Worm (Caenorhabditis elegans) whole organism, mixed stage, embryonic: ENCODE data around the gene fbxc-40.
"Not testable (repeated sequence)": the region's sequence is repeated elsewhere in the genome, so short reads cannot be mapped to it uniquely, and the experiment has no call there.

Experiments used
- M03D4.4 ChIP-seq: sonication (generic microtip); optimal IDR thresholded peaks from 2 replicates; lab custom pipeline; 2017; ENCODE audit warnings: mild to moderate bottlenecking, missing genetic modification characterization, missing compliant biosample characterization
- bed-3 ChIP-seq: fragments of 200-800 bp; sonication (Bioruptor generic); optimal IDR thresholded peaks from 3 replicates; lab custom pipeline; 2018; ENCODE audit warnings: mild to moderate bottlenecking, missing genetic modification characterization, moderate library complexity, missing compliant biosample characterization
- blmp-1 ChIP-seq: fragments of 150-350 bp; optimal IDR thresholded peaks from 2 replicates; lab custom pipeline; 2014; ENCODE audit warnings: missing biosample characterization, missing genetic modification characterization
- ceh-83 ChIP-seq: fragments of 200-800 bp; sonication (Bioruptor generic); optimal IDR thresholded peaks from 2 replicates; lab custom pipeline; 2018; ENCODE audit warnings: mild to moderate bottlenecking, missing genetic modification characterization, missing compliant biosample characterization
- ces-1 ChIP-seq: fragments of 150-350 bp; optimal IDR thresholded peaks from 2 replicates; lab custom pipeline; 2014; ENCODE audit warnings: missing biosample characterization, missing genetic modification reagents, missing genetic modification characterization
- cnd-1 ChIP-seq: fragments of 200-800 bp; sonication (Bioruptor generic); optimal IDR thresholded peaks from 2 replicates; lab custom pipeline; 2018; ENCODE audit warnings: mild to moderate bottlenecking, missing genetic modification characterization, missing compliant biosample characterization
- drap-1 ChIP-seq: fragments of 200-800 bp; sonication (Bioruptor generic); optimal IDR thresholded peaks from 3 replicates; lab custom pipeline; 2018; ENCODE audit warnings: mild to moderate bottlenecking, missing genetic modification characterization, missing compliant biosample characterization
- elt-1 ChIP-seq: sonication (generic microtip); optimal IDR thresholded peaks from 2 replicates; lab custom pipeline; 2017; ENCODE audit warnings: missing genetic modification characterization, mild to moderate bottlenecking, missing compliant biosample characterization, antibody characterized with exemption, moderate library complexity, borderline replicate concordance; ENCODE audit not compliant: insufficient read depth
- elt-3 ChIP-seq: fragments of 150-350 bp; optimal IDR thresholded peaks from 2 replicates; lab custom pipeline; 2014; ENCODE audit warnings: missing biosample characterization, missing genetic modification characterization
- flh-1 ChIP-seq: fragments of 200-800 bp; sonication (Bioruptor generic); optimal IDR thresholded peaks from 2 replicates; lab custom pipeline; 2018; ENCODE audit warnings: mild to moderate bottlenecking, missing genetic modification characterization, moderate library complexity, missing compliant biosample characterization
- ham-2 ChIP-seq: fragments of 200-800 bp; sonication (Bioruptor generic); optimal IDR thresholded peaks from 2 replicates; lab custom pipeline; 2018; ENCODE audit warnings: mild to moderate bottlenecking, missing genetic modification characterization, missing compliant biosample characterization
- hlh-1 ChIP-seq: fragments of 150-350 bp; optimal IDR thresholded peaks from 2 replicates; lab custom pipeline; 2014; ENCODE audit warnings: missing biosample characterization, missing genetic modification reagents, missing genetic modification characterization
- lin-13 ChIP-seq: fragments of 150-350 bp; optimal IDR thresholded peaks from 2 replicates; lab custom pipeline; 2014; ENCODE audit warnings: missing biosample characterization, missing genetic modification characterization
- lin-32 ChIP-seq: fragments of 200-800 bp; sonication (Bioruptor generic); optimal IDR thresholded peaks from 2 replicates; lab custom pipeline; 2018; ENCODE audit warnings: mild to moderate bottlenecking, missing genetic modification characterization, missing compliant biosample characterization
- lsy-2 ChIP-seq: fragments of 150-350 bp; optimal IDR thresholded peaks from 2 replicates; lab custom pipeline; 2014; ENCODE audit warnings: missing biosample characterization, missing genetic modification characterization
- mab-5 ChIP-seq: fragments of 150-350 bp; optimal IDR thresholded peaks from 2 replicates; lab custom pipeline; 2014; ENCODE audit warnings: missing biosample characterization, missing genetic modification characterization
- mep-1 ChIP-seq: fragments of 150-350 bp; optimal IDR thresholded peaks from 2 replicates; lab custom pipeline; 2017; ENCODE audit warnings: missing biosample characterization, missing genetic modification reagents, missing genetic modification characterization, inconsistent platforms
- mls-2 ChIP-seq: sonication (generic microtip); optimal IDR thresholded peaks from 2 replicates; lab custom pipeline; 2016; ENCODE audit warnings: mild to moderate bottlenecking, missing genetic modification characterization, moderate library complexity, missing compliant biosample characterization
- nhr-12 ChIP-seq: fragments of 150-350 bp; optimal IDR thresholded peaks from 2 replicates; lab custom pipeline; 2014; ENCODE audit warnings: missing biosample characterization, missing genetic modification characterization
- nhr-2 ChIP-seq: fragments of 150-350 bp; optimal IDR thresholded peaks from 2 replicates; lab custom pipeline; 2014; ENCODE audit warnings: missing biosample characterization, missing genetic modification characterization
- nhr-237 ChIP-seq: fragments of 150-350 bp; optimal IDR thresholded peaks from 2 replicates; lab custom pipeline; 2014; ENCODE audit warnings: missing biosample characterization, missing genetic modification characterization
- nhr-28 ChIP-seq: fragments of 150-350 bp; optimal IDR thresholded peaks from 2 replicates; lab custom pipeline; 2014; ENCODE audit warnings: missing biosample characterization, missing genetic modification characterization
- nhr-76 ChIP-seq: sonication (generic microtip); optimal IDR thresholded peaks from 2 replicates; lab custom pipeline; 2017; ENCODE audit warnings: missing biosample characterization, missing genetic modification characterization
- pha-4 ChIP-seq: fragments of 150-350 bp; optimal IDR thresholded peaks from 2 replicates; lab custom pipeline; 2018; ENCODE audit warnings: missing biosample characterization, missing genetic modification reagents, missing genetic modification characterization
- sem-2 ChIP-seq: fragments of 200-800 bp; sonication (Bioruptor generic); optimal IDR thresholded peaks from 2 replicates; lab custom pipeline; 2018; ENCODE audit warnings: mild to moderate bottlenecking, missing genetic modification characterization, missing compliant biosample characterization
- snpc-4 ChIP-seq: fragments of 150-350 bp; optimal IDR thresholded peaks from 2 replicates; lab custom pipeline; 2014; ENCODE audit warnings: missing biosample characterization, missing genetic modification characterization
- sptf-1 ChIP-seq: sonication (generic microtip); optimal IDR thresholded peaks from 2 replicates; lab custom pipeline; 2017; ENCODE audit warnings: mild to moderate bottlenecking, missing genetic modification characterization, moderate library complexity, missing compliant biosample characterization
- tbx-8 ChIP-seq: fragments of 200-800 bp; sonication (Bioruptor generic); optimal IDR thresholded peaks from 2 replicates; lab custom pipeline; 2018; ENCODE audit warnings: mild to moderate bottlenecking, missing genetic modification characterization, moderate library complexity, missing compliant biosample characterization
- unc-120 ChIP-seq: sonication (generic microtip); optimal IDR thresholded peaks from 2 replicates; lab custom pipeline; 2017; ENCODE audit warnings: missing genetic modification characterization, missing compliant biosample characterization; ENCODE audit not compliant: poor library complexity, severe bottlenecking
- unc-39 ChIP-seq: fragments of 150-350 bp; optimal IDR thresholded peaks from 2 replicates; lab custom pipeline; 2014; ENCODE audit warnings: missing biosample characterization, missing genetic modification characterization
- unc-62 ChIP-seq: fragments of 150-350 bp; optimal IDR thresholded peaks from 2 replicates; lab custom pipeline; 2014; ENCODE audit warnings: missing biosample characterization, missing genetic modification reagents, missing genetic modification characterization
- ztf-11 ChIP-seq: fragments of 150-350 bp; optimal IDR thresholded peaks from 2 replicates; lab custom pipeline; 2014; ENCODE audit warnings: missing biosample characterization, missing genetic modification characterization

Gene fbxc-40

ce11 chrII:961961-962360 lies 23.8 kb upstream of the fbxc-40 start, which contains the start of gene C32B5.13:
C32B5.13 (minus strand) TSS chrII:962061.
- TF ChIP-seq unc-120 (tag; lab: Kevin White, UChicago) = no peak
- TF ChIP-seq lin-32 (GFP tag; lab: Kevin White, UChicago) = no peak
- TF ChIP-seq blmp-1 (tag; lab: Kevin White, UChicago) = no peak
- TF ChIP-seq flh-1 (GFP tag; lab: Kevin White, UChicago) = no peak
- no peak for TF ChIP-seq snpc-4 (tag; lab: Kevin White, UChicago)
- TF ChIP-seq sem-2 (GFP tag; lab: Kevin White, UChicago) = no peak
- no peak for TF ChIP-seq unc-62 (GFP tag; lab: Kevin White, UChicago)
- no peak for TF ChIP-seq lsy-2 (tag; lab: Kevin White, UChicago)
- TF ChIP-seq drap-1 (GFP tag; lab: Kevin White, UChicago) = no peak
- TF ChIP-seq pha-4 (tag; lab: Kevin White, UChicago) = no peak
- no peak for TF ChIP-seq hlh-1 (tag; lab: Kevin White, UChicago)
- TF ChIP-seq M03D4.4 = no peak
- no peak for TF ChIP-seq sptf-1
- TF ChIP-seq elt-3 = no peak
- no peak for TF ChIP-seq bed-3

DNA sequence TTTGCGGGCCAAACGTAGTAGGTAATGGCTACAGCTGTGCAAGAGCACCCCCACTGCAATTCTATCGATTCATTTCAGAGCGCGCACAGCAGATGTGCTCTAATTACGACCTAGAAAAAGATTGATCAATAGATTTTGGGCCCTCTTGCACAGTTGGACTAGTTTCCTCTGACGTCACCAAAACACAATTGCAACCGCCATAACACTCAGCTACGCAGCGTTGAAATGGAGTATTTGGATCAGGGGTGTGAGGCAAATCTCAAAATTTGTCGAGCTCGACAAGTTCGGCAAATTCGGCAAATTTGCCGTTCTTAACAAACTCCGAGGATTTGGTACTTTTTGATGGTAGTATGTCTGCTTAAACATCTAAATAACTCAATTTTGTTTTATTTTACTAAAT lies 18.8 kb upstream of the fbxc-40 start, which contains the start of gene fbxc-18:
Gene fbxc-18 (minus strand): TSS at position 101 of the 400 bp plus-strand sequence.
- TF ChIP-seq ztf-11, hlh-1, nhr-28 (tag; lab: Kevin White, UChicago): not testable (repeated sequence)
- TF ChIP-seq, all 35 proteins: peak for 0; not testable (repeated sequence) for 35

DNA sequence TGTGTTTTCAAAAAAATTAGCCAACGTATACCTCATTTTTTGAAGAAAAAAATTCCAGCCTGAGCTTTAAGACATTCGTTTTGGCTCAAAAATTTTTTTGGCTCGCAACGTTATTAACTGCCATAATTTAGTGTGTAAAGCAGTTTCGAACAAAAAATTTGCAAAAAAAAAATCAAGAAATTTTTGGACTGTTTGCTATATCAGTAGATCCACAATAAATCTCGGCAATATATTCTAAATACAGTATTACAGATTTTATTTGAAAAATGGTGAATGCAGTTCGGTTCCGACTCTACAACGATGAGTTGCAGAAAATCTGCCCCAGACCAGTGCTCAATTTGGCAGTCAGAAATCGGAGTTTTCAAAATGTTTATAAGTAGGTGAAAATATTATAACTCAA lies 17.7 kb upstream of the fbxc-40 start, which contains the start of gene C32B5.6:
Gene C32B5.6 (plus strand): TSS at position 301 of the 400 bp plus-strand sequence.
- not testable (repeated sequence) for TF ChIP-seq ham-2; M03D4.4; unc-62 (GFP tag; lab: Kevin White, UChicago)

DNA sequence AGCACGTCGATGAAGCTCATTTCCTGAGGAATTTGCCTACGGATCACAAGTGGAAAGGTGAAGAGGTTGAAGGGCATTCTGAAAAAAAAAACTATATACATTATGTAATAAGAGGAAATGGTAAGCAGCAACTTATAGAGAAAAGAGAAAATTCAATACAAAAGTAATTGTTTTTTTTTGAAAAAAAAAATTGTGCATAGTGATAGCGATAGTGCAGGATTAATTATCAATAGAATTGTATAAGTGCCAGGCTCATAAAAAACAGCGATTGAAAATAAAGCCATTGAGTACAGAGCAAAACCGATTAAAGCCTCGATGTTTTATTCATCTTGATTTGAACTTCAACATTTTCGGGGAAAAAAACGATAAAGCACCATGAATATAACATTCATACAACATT lies 13.0 kb upstream of the fbxc-40 start, which contains the start of gene C32B5.15:
Gene C32B5.15 (minus strand): TSS at position 101 of the 400 bp plus-strand sequence.
- TF ChIP-seq nhr-28 (tag; lab: Kevin White, UChicago) (no peak), ham-2 (no peak), drap-1 (GFP tag; lab: Kevin White, UChicago) (no peak)
- TF ChIP-seq, all 35 proteins: peak for 0

DNA sequence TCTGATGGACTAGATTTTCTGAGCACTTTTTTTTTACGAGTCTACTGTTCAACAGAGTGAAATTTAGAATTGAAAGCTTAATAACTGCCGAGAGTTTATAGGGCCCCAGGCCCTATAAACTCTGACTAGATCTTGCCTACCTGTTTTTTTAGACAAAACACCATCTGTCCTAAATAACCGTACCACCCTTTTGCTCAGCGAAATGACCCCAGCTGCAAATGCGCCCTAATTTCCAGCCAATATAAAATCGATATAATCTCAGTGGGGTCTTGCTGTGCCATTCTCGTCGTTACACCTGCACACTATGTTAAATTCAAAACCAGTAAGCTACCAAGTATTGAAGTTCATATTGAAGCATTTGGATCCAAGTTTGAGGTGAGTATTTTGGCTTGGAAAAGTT lies 11.8 kb upstream of the fbxc-40 start, which contains the start of gene fbxc-14:
Gene fbxc-14 (plus strand): TSS at position 301 of the 400 bp plus-strand sequence.
- TF ChIP-seq flh-1 (GFP tag; lab: Kevin White, UChicago) (no peak), M03D4.4 (no peak), nhr-237 (tag; lab: Kevin White, UChicago) (no peak), unc-39 (no peak), ces-1 (no peak)
- TF ChIP-seq, all 35 proteins: peak for 0

- no peak for TF ChIP-seq bed-3
- TF ChIP-seq cnd-1 (tag; lab: Kevin White, UChicago) = no peak
- TF ChIP-seq mab-5 (tag; lab: Kevin White, UChicago) = no peak
- TF ChIP-seq tbx-8 (GFP tag; lab: Kevin White, UChicago) = no peak
- no peak for TF ChIP-seq ceh-83 (GFP tag; lab: Kevin White, UChicago)
Observed at ce11 chrII:979135-979534, 6.7 kb upstream of the fbxc-40 start, which contains the start of the genes fbxc-17 and fbxc-15. fbxc-17 (minus strand) TSS chrII:979235. fbxc-15 (plus strand) TSS chrII:979423.

- TF ChIP-seq snpc-4 (tag; lab: Kevin White, UChicago) = no peak
- TF ChIP-seq lin-13 = no peak
- no peak for TF ChIP-seq mep-1 (tag; lab: Kevin White, UChicago)
- TF ChIP-seq mab-5 (tag; lab: Kevin White, UChicago) = no peak
- TF ChIP-seq hlh-1 (tag; lab: Kevin White, UChicago) = no peak
- no peak for TF ChIP-seq mls-2 (tag; lab: Kevin White, UChicago)
- TF ChIP-seq nhr-76 (tag; lab: Kevin White, UChicago) = no peak
- TF ChIP-seq blmp-1 (tag; lab: Kevin White, UChicago) = no peak
- TF ChIP-seq ztf-11 (tag; lab: Kevin White, UChicago) = no peak
- no peak for TF ChIP-seq pha-4 (tag; lab: Kevin White, UChicago)
- no peak for TF ChIP-seq lsy-2 (tag; lab: Kevin White, UChicago)
- no peak for TF ChIP-seq nhr-2 (tag; lab: Kevin White, UChicago)
- no peak for TF ChIP-seq ham-2
- no peak for TF ChIP-seq elt-1 (tag; lab: Kevin White, UChicago)
- no peak for TF ChIP-seq nhr-237 (tag; lab: Kevin White, UChicago)
- TF ChIP-seq cnd-1 (tag; lab: Kevin White, UChicago) = no peak
- no peak for TF ChIP-seq M03D4.4
- no peak for TF ChIP-seq sptf-1
- TF ChIP-seq nhr-12 (tag; lab: Kevin White, UChicago) = no peak
Observed at ce11 chrII:982842-983241, 3.0 kb upstream of the fbxc-40 start, which contains the start of gene srh-274. srh-274 (plus strand) TSS chrII:983142.
